Fruit fly (Drosophila melanogaster): Measurements from ENCODE around the gene CG14313.

Gene CG14313

DNA sequence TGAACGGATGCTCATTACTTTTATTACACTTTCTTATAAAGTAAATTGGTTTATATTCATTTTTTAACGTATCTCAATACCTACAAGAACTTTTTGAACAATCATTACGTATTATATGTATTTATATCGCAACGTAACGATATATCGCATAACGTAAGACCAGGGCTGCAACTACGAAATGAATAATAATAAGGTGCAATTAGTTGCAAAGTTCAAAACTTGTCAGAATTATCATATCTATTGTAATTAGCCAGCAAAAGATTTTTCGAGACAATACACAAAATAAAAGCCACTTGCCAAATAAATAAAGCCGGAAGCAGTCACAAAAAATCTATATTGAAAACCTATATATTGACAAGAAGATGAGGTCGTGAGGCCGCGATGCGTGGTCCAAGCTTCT, 23.5 kb upstream of the CG14313 start:
- peak; percentile 31 for TF ChIP-seq Pif1A (GFP tag; optimal IDR thresholded peaks at IDR 0.05)
- TF ChIP-seq CG32121 (GFP tag; IDR thresholded peaks at IDR 0.05), result 0 out of 2 replicates have a peak, but pooled peaks have one; percentile 13
- TF ChIP-seq Snoo (tag; optimal IDR thresholded peaks at IDR 0.05), result no peak
- peak; percentile 45; the same call in 1 of the 3 replicates for TF ChIP-seq CG4496 (GFP tag; IDR thresholded peaks at IDR 0.05)
- peak; percentile 7 for TF ChIP-seq CG15710 (tag; optimal IDR thresholded peaks at IDR 0.05)
- TF ChIP-seq Pif1B (GFP tag; optimal IDR thresholded peaks at IDR 0.05), result peak; percentile 2
- no peak for TF ChIP-seq CG8301 (tag; optimal IDR thresholded peaks at IDR 0.05)
- TF ChIP-seq CG8159 (tag; optimal IDR thresholded peaks at IDR 0.05), result peak; percentile 18
- no peak for TF ChIP-seq CG10348 (GFP tag; IDR thresholded peaks at IDR 0.05)

dm6 chr3R:18208479-18208878, 16.7 kb upstream of the CG14313 start, which contains the start of gene CG44158:
CG44158 (plus strand) TSS chr3R:18208779.
- no peak for TF ChIP-seq CG32121 (GFP tag; IDR thresholded peaks at IDR 0.05)
- no peak for TF ChIP-seq EcR (GFP tag; optimal IDR thresholded peaks at IDR 0.05)
- TF ChIP-seq CG8159 (tag; optimal IDR thresholded peaks at IDR 0.05), result no peak
- no peak for TF ChIP-seq Ets98B (GFP tag; IDR thresholded peaks at IDR 0.05)
- TF ChIP-seq fd96Ca (GFP tag; IDR thresholded peaks at IDR 0.05), result no peak

dm6 chr3R:18199885-18200249, 8.1 kb upstream of the CG14313 start:
- TF ChIP-seq CG32121 (GFP tag; IDR thresholded peaks at IDR 0.05), result no peak
- no peak for TF ChIP-seq D1 (tag; optimal IDR thresholded peaks at IDR 0.05)
- TF ChIP-seq gl (tag; optimal IDR thresholded peaks at IDR 0.05), result no peak
- no peak for TF ChIP-seq fd96Ca (GFP tag; IDR thresholded peaks at IDR 0.05)
- TF ChIP-seq Pif1B (GFP tag; optimal IDR thresholded peaks at IDR 0.05), result no peak
- no peak for TF ChIP-seq CG34367 (tag; optimal IDR thresholded peaks at IDR 0.05)
- TF ChIP-seq CG13204 (GFP tag; optimal IDR thresholded peaks at IDR 0.05), result no peak
- no peak for TF ChIP-seq rn (GFP tag; IDR thresholded peaks at IDR 0.05)

DNA sequence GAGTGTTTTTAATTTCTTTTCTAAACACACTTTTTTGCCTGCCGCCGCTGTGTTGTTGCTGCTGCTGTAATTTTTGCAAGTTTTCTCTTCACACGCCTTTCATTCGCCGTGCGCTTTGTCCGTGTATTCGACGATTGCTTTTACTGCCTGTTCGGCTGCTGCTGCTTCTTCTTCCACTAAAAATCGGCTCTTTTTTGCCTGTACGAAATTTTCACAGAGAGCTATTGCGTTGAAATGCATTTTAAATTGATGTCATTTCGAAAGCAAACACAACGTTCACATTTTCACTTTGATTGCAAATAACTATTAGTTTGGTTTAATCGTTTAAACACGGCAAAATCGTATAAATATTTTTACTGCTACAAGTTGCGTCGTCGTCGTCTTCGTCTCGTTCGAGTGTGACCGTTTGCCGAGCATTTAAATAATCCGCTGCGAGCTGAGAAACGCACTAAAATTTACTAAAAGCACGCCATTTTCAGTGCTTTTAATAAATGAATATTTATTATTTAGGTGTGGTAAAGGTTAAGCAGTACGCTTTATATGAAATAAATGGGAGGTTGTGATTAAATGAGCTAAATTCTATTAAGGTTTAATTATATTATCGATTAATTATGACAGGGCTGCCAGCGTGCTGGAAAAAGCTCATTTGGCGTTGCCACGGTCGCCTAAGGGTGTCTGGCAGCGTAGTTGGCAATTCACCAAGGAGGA, 7.6 kb upstream of the CG14313 start, which contains the start of the genes Ssdp and CG7985:
Ssdp (minus strand) TSS at position 419 of the 708 bp plus-strand sequence.
CG7985 (plus strand) TSS at position 681 of the 708 bp plus-strand sequence.
- TF ChIP-seq CG13204 (GFP tag; optimal IDR thresholded peaks at IDR 0.05) (no peak), CG8159 (tag; optimal IDR thresholded peaks at IDR 0.05) (no peak), gl (tag; optimal IDR thresholded peaks at IDR 0.05) (no peak)

- TF ChIP-seq gl (tag; optimal IDR thresholded peaks at IDR 0.05) (peak; percentile 54), Pif1B (GFP tag; optimal IDR thresholded peaks at IDR 0.05) (peak; percentile 47), CG34367 (tag; optimal IDR thresholded peaks at IDR 0.05) (no peak), Snoo (tag; optimal IDR thresholded peaks at IDR 0.05) (peak; percentile 35), CG13204 (GFP tag; optimal IDR thresholded peaks at IDR 0.05) (peak; percentile 23), CG8301 (tag; optimal IDR thresholded peaks at IDR 0.05) (peak; percentile 9), fd96Ca (GFP tag; IDR thresholded peaks at IDR 0.05) (no peak), Pif1A (GFP tag; optimal IDR thresholded peaks at IDR 0.05) (peak; percentile 31)
Measured at dm6 chr3R:18198518-18199118, 6.9 kb upstream of the CG14313 start.

DNA sequence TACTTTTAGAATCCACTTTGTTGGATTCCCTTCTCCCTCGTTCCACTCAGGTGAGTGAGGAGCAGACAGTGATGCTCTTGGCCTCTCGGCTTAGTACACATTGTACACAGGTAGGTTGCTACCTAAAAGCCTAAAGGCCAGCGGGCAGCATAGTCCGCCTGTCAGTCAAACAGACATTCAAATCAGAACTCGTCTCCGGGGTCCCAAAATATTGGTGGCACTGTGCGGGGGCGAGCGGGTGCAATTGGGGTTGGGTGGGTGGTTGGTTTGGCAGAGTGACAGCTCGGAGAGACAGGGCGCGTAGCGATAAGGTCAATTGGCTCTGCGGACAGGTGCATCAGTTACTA, 6.0 kb upstream of the CG14313 start:
- no peak for TF ChIP-seq Ets98B (GFP tag; IDR thresholded peaks at IDR 0.05)
- TF ChIP-seq D1 (tag; optimal IDR thresholded peaks at IDR 0.05), result no peak
- no peak for TF ChIP-seq CG13204 (GFP tag; optimal IDR thresholded peaks at IDR 0.05)
- no peak for TF ChIP-seq Snoo (tag; optimal IDR thresholded peaks at IDR 0.05)
- no peak for TF ChIP-seq CG8159 (tag; optimal IDR thresholded peaks at IDR 0.05)
- no peak for TF ChIP-seq CG12605 (GFP tag; IDR thresholded peaks at IDR 0.05)
- no peak for TF ChIP-seq CG14655 (GFP tag; optimal IDR thresholded peaks at IDR 0.05)

- peak; percentile 41 for TF ChIP-seq Snoo (tag; optimal IDR thresholded peaks at IDR 0.05)
- no peak for TF ChIP-seq Ets98B (GFP tag; IDR thresholded peaks at IDR 0.05)
- TF ChIP-seq CG4496 (GFP tag; IDR thresholded peaks at IDR 0.05), result no peak
- TF ChIP-seq CG15710 (tag; optimal IDR thresholded peaks at IDR 0.05), result peak; percentile 72
- TF ChIP-seq EcR (GFP tag; optimal IDR thresholded peaks at IDR 0.05), result peak; percentile 72
- TF ChIP-seq CG8301 (tag; optimal IDR thresholded peaks at IDR 0.05), result peak; percentile 71
- TF ChIP-seq CG32121 (GFP tag; IDR thresholded peaks at IDR 0.05), result no peak
- TF ChIP-seq CG14655 (GFP tag; optimal IDR thresholded peaks at IDR 0.05), result peak; percentile 73
- peak; percentile 70 for TF ChIP-seq CG17806 (tag; optimal IDR thresholded peaks at IDR 0.05)
- TF ChIP-seq gl (tag; optimal IDR thresholded peaks at IDR 0.05), result peak; percentile 97
- TF ChIP-seq CG12605 (GFP tag; IDR thresholded peaks at IDR 0.05), result no peak
- peak; percentile 90 for TF ChIP-seq Pif1A (GFP tag; optimal IDR thresholded peaks at IDR 0.05)
- TF ChIP-seq Pif1B (GFP tag; optimal IDR thresholded peaks at IDR 0.05), result peak; percentile 86
- TF ChIP-seq CG34367 (tag; optimal IDR thresholded peaks at IDR 0.05), result peak; percentile 82
- TF ChIP-seq CG8159 (tag; optimal IDR thresholded peaks at IDR 0.05), result peak; percentile 60
- no peak for TF ChIP-seq fd96Ca (GFP tag; IDR thresholded peaks at IDR 0.05)
- TF ChIP-seq CG9948 (tag; optimal IDR thresholded peaks at IDR 0.05), result peak; percentile 42
- TF ChIP-seq CG13204 (GFP tag; optimal IDR thresholded peaks at IDR 0.05), result peak; percentile 95
- peak; percentile 68 for TF ChIP-seq D1 (tag; optimal IDR thresholded peaks at IDR 0.05)
- TF ChIP-seq rn (GFP tag; IDR thresholded peaks at IDR 0.05), result no peak
- no peak for TF ChIP-seq CG10348 (GFP tag; IDR thresholded peaks at IDR 0.05)
Measured at dm6 chr3R:18196991-18197801, 5.4 kb upstream of the CG14313 start.

All from whole organism, pupa.